Worm (Caenorhabditis elegans) whole organism, L1 larva: ENCODE data around the gene C33D9.6.

ENCODE experiments used
- C16A3.4 ChIP-seq: fragments of 150-350 bp; optimal IDR thresholded peaks from 2 replicates; lab custom pipeline; 2014; ENCODE audit warnings: missing biosample characterization, missing genetic modification characterization
- C34B4.2 ChIP-seq: sonication (generic microtip); optimal IDR thresholded peaks from 2 replicates; lab custom pipeline; 2017; ENCODE audit warnings: mild to moderate bottlenecking, missing genetic modification characterization, missing compliant biosample characterization
- F16B12.6 ChIP-seq: fragments of 150-350 bp; optimal IDR thresholded peaks from 2 replicates; lab custom pipeline; 2014; ENCODE audit warnings: missing biosample characterization, missing genetic modification characterization
- alr-1 ChIP-seq: fragments of 200-800 bp; sonication (Bioruptor generic); optimal IDR thresholded peaks from 2 replicates; lab custom pipeline; 2018; ENCODE audit warnings: borderline replicate concordance, mild to moderate bottlenecking, missing genetic modification characterization, missing compliant biosample characterization
- aly-2 ChIP-seq: fragments of 150-350 bp; optimal IDR thresholded peaks from 2 replicates; lab custom pipeline; 2014; ENCODE audit warnings: missing biosample characterization, missing genetic modification characterization
- ama-1 ChIP-seq: fragments of 150-350 bp; optimal IDR thresholded peaks from 2 replicates; lab custom pipeline; 2014
- blmp-1 ChIP-seq: fragments of 150-350 bp; optimal IDR thresholded peaks from 2 replicates; lab custom pipeline; 2014; ENCODE audit warnings: missing biosample characterization, missing genetic modification characterization
- ceh-82 ChIP-seq, 3 experiments: fragments of 150-350 bp in 1 of 3; sonication (generic microtip) in 2 of 3; optimal IDR thresholded peaks; 2 replicates each; lab custom pipeline; 2014 to 2017; ENCODE audit warnings: missing biosample characterization in 3 of 3, missing genetic modification characterization in 3 of 3
- ceh-88 ChIP-seq: fragments of 200-800 bp; sonication (Bioruptor generic); IDR thresholded peaks from 2 replicates; pipeline ENCODE4 v1.3.6; 2022; ENCODE audit warnings: missing genetic modification characterization, missing compliant biosample characterization
- dsc-1 ChIP-seq: sonication (generic microtip); optimal IDR thresholded peaks from 2 replicates; lab custom pipeline; 2016; ENCODE audit warnings: mild to moderate bottlenecking, missing genetic modification characterization, missing compliant biosample characterization
- efl-1 ChIP-seq, 4 experiments: fragments of 150-350 bp; optimal IDR thresholded peaks in 3 of 4; peaks in 1 of 4; 1 replicate in 1 of 4; 2 replicates in 3 of 4; lab custom pipeline; 2014; ENCODE audit warnings: missing biosample characterization in 2 of 4, missing genetic modification characterization in 2 of 4, missing genetic modification reagents in 2 of 4
- elt-3 ChIP-seq, 6 experiments: fragments of 150-350 bp in 1 of 6; sonication (generic microtip); optimal IDR thresholded peaks; 2 replicates each; lab custom pipeline; 2017 to 2018; ENCODE audit warnings: missing biosample characterization in 6 of 6, missing genetic modification characterization in 6 of 6, inconsistent platforms in 1 of 6
- ets-5 ChIP-seq: fragments of 200-800 bp; sonication (Bioruptor generic); IDR thresholded peaks from 2 replicates; pipeline ENCODE4 v1.3.6; 2022; ENCODE audit warnings: missing genetic modification characterization, missing compliant biosample characterization
- fkh-10 ChIP-seq: sonication (generic microtip); optimal IDR thresholded peaks from 2 replicates; lab custom pipeline; 2017; ENCODE audit warnings: missing biosample characterization, missing genetic modification reagents, missing genetic modification characterization
- fos-1 ChIP-seq: fragments of 150-350 bp; optimal IDR thresholded peaks from 2 replicates; lab custom pipeline; 2014; ENCODE audit warnings: missing biosample characterization, missing genetic modification characterization
- grh-1 ChIP-seq: fragments of 200-800 bp; sonication (Bioruptor generic); IDR thresholded peaks from 2 replicates; pipeline ENCODE4 v1.3.6; 2022; ENCODE audit warnings: missing genetic modification reagents, missing genetic modification characterization, missing compliant biosample characterization
- irx-1 ChIP-seq: sonication (generic microtip); optimal IDR thresholded peaks from 2 replicates; lab custom pipeline; 2016; ENCODE audit warnings: missing genetic modification characterization, missing compliant biosample characterization
- jun-1 ChIP-seq: fragments of 150-350 bp; optimal IDR thresholded peaks from 2 replicates; lab custom pipeline; 2014; ENCODE audit warnings: missing biosample characterization, missing genetic modification reagents, missing genetic modification characterization
- lin-14 ChIP-seq: fragments of 200-800 bp; sonication (Bioruptor generic); optimal IDR thresholded peaks from 2 replicates; lab custom pipeline; 2018; ENCODE audit warnings: mild to moderate bottlenecking, missing genetic modification characterization, moderate library complexity, missing compliant biosample characterization
- lin-15B ChIP-seq: fragments of 150-350 bp; sonication (generic microtip); optimal IDR thresholded peaks from 3 replicates; lab custom pipeline; 2014; ENCODE audit warnings: missing biosample characterization, missing genetic modification characterization
- lin-35 ChIP-seq, 2 experiments: fragments of 150-350 bp; optimal IDR thresholded peaks; 2 replicates each; lab custom pipeline; 2014; ENCODE audit warnings: missing biosample characterization in 2 of 2, missing genetic modification characterization in 2 of 2, missing genetic modification reagents in 2 of 2
- lin-39 ChIP-seq: fragments of 150-350 bp; optimal IDR thresholded peaks from 2 replicates; lab custom pipeline; 2014; ENCODE audit warnings: missing biosample characterization, missing genetic modification reagents, missing genetic modification characterization
- lsy-2 ChIP-seq, 2 experiments: fragments of 150-350 bp; optimal IDR thresholded peaks; 2 replicates each; lab custom pipeline; 2014; ENCODE audit warnings: missing biosample characterization in 2 of 2, missing genetic modification characterization in 2 of 2
- mab-9 ChIP-seq: fragments of 200-800 bp; sonication (Bioruptor generic); IDR thresholded peaks from 2 replicates; pipeline ENCODE4 v1.3.6; 2022; ENCODE audit warnings: missing genetic modification reagents, missing genetic modification characterization, missing compliant biosample characterization
- mef-2 ChIP-seq: fragments of 150-350 bp; optimal IDR thresholded peaks from 2 replicates; lab custom pipeline; 2014; ENCODE audit warnings: missing biosample characterization, missing genetic modification characterization
- nhr-11 ChIP-seq: fragments of 150-350 bp; optimal IDR thresholded peaks from 2 replicates; lab custom pipeline; 2014; ENCODE audit warnings: missing biosample characterization, missing genetic modification characterization
- nhr-20 ChIP-seq: sonication (generic microtip); optimal IDR thresholded peaks from 2 replicates; lab custom pipeline; 2016; ENCODE audit warnings: mild to moderate bottlenecking, missing genetic modification characterization, missing compliant biosample characterization
- nhr-28 ChIP-seq: fragments of 150-350 bp; optimal IDR thresholded peaks from 2 replicates; lab custom pipeline; 2014; ENCODE audit warnings: missing biosample characterization, missing genetic modification characterization
- nhr-47 ChIP-seq: sonication (generic microtip); optimal IDR thresholded peaks from 2 replicates; lab custom pipeline; 2016; ENCODE audit warnings: mild to moderate bottlenecking, missing genetic modification characterization, moderate library complexity, missing compliant biosample characterization
- nhr-71 ChIP-seq: sonication (generic microtip); optimal IDR thresholded peaks from 2 replicates; lab custom pipeline; 2016; ENCODE audit warnings: mild to moderate bottlenecking, missing genetic modification characterization, moderate library complexity, missing compliant biosample characterization
- nhr-76 ChIP-seq: sonication (generic microtip); optimal IDR thresholded peaks from 2 replicates; lab custom pipeline; 2017; ENCODE audit warnings: missing biosample characterization, missing genetic modification characterization
- nhr-77 ChIP-seq: fragments of 150-350 bp; optimal IDR thresholded peaks from 2 replicates; lab custom pipeline; 2014; ENCODE audit warnings: missing biosample characterization, missing genetic modification characterization
- nhr-84 ChIP-seq: sonication (generic microtip); optimal IDR thresholded peaks from 2 replicates; lab custom pipeline; 2017; ENCODE audit warnings: missing biosample characterization, missing genetic modification characterization
- nhr-85 ChIP-seq: sonication (generic microtip); peaks from one replicate; lab custom pipeline; 2016; ENCODE audit warnings: missing genetic modification characterization, inconsistent platforms, missing compliant biosample characterization
- nhr-90 ChIP-seq: sonication (generic microtip); optimal IDR thresholded peaks from 2 replicates; lab custom pipeline; 2016; ENCODE audit warnings: mild to moderate bottlenecking, missing genetic modification characterization, missing compliant biosample characterization; ENCODE audit not compliant: poor library complexity
- pqm-1 ChIP-seq: sonication (generic microtip); optimal IDR thresholded peaks from 3 replicates; lab custom pipeline; 2017; ENCODE audit warnings: missing biosample characterization, missing genetic modification characterization
- rnt-1 ChIP-seq: sonication (generic microtip); optimal IDR thresholded peaks from 2 replicates; lab custom pipeline; 2016; ENCODE audit warnings: mild to moderate bottlenecking, missing genetic modification characterization, moderate library complexity, missing compliant biosample characterization
- skn-1 ChIP-seq: fragments of 150-350 bp; optimal IDR thresholded peaks from 2 replicates; lab custom pipeline; 2014; ENCODE audit warnings: missing biosample characterization, missing genetic modification characterization
- sptf-1 ChIP-seq: fragments of 150-350 bp; optimal IDR thresholded peaks from 2 replicates; lab custom pipeline; 2014; ENCODE audit warnings: missing biosample characterization, missing genetic modification characterization
- swsn-7 ChIP-seq: sonication (generic microtip); optimal IDR thresholded peaks from 2 replicates; lab custom pipeline; 2016; ENCODE audit warnings: missing genetic modification characterization, missing compliant biosample characterization
- tbx-2 ChIP-seq: sonication (generic microtip); optimal IDR thresholded peaks from 2 replicates; lab custom pipeline; 2016; ENCODE audit warnings: missing genetic modification characterization, missing compliant biosample characterization
- unc-130 ChIP-seq: fragments of 150-350 bp; optimal IDR thresholded peaks from 2 replicates; lab custom pipeline; 2017; ENCODE audit warnings: missing biosample characterization, missing genetic modification characterization, inconsistent platforms
- unc-62 ChIP-seq: fragments of 150-350 bp; optimal IDR thresholded peaks from 2 replicates; lab custom pipeline; 2014; ENCODE audit warnings: missing biosample characterization, missing genetic modification reagents, missing genetic modification characterization
- unc-86 ChIP-seq: sonication (generic microtip); optimal IDR thresholded peaks from 2 replicates; lab custom pipeline; 2016; ENCODE audit warnings: missing genetic modification characterization, missing compliant biosample characterization
- vab-15 ChIP-seq: sonication (generic microtip); optimal IDR thresholded peaks from 2 replicates; lab custom pipeline; 2017; ENCODE audit warnings: missing genotype, mild to moderate bottlenecking, missing genetic modification characterization, missing compliant biosample characterization
- zag-1 ChIP-seq: fragments of 150-350 bp; optimal IDR thresholded peaks from 2 replicates; lab custom pipeline; 2014; ENCODE audit warnings: missing biosample characterization, missing genetic modification characterization
- ztf-11 ChIP-seq, 2 experiments: sonication (generic microtip); optimal IDR thresholded peaks; 2 replicates each; lab custom pipeline; 2016 to 2017; ENCODE audit warnings: missing genetic modification characterization in 2 of 2, missing biosample characterization in 1 of 2, missing compliant biosample characterization in 1 of 2

The C33D9.6 gene

DNA sequence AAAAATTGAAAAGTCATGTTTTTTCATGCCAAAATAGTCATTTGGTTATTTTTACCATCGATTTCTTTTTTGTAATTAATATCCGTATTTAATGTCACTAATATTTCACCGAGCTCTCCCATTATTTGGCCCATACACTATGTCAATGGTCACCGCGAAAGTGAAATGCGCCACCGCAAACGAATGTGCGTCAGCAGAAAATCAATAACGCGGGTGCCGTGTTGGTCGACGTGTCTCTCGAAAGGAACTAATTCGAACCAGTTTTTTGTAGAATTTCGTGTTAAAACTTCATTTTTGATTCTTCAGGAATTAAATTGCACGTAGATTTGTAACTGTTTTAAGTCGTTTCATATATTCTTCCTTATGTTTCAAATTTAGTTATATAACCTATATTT lies 48.7 kb upstream of the C33D9.6 start (continued):
- TF ChIP-seq dsc-1 (tag; lab: Kevin White, UChicago) (peak; percentile 13), nhr-47 (tag; lab: Kevin White, UChicago) (peak; percentile 9), lin-35 (GFP tag; optimal IDR thresholded peaks at IDR 0.05; lab: Kevin White, UChicago) (peak; percentile 32 to 69), nhr-90 (tag; lab: Kevin White, UChicago) (no peak), aly-2 (tag; lab: Kevin White, UChicago) (no peak), blmp-1 (tag; lab: Kevin White, UChicago) (peak; percentile 93), unc-130 (no peak), ceh-88 (GFP tag; lab: Robert Waterston, UW) (no peak), nhr-76 (tag; lab: Kevin White, UChicago) (no peak), nhr-85 (tag; lab: Kevin White, UChicago) (peak; percentile 5), mab-9 (no peak), fkh-10 (GFP tag; lab: Kevin White, UChicago) (no peak), nhr-71 (tag; lab: Kevin White, UChicago) (peak; percentile 50), unc-86 (tag; lab: Kevin White, UChicago) (no peak), swsn-7 (peak; percentile 16), grh-1 (GFP tag; lab: Robert Waterston, UW) (no peak), tbx-2 (tag; lab: Kevin White, UChicago) (peak; percentile 53), ztf-11 (tag; optimal IDR thresholded peaks at IDR 0.05; lab: Kevin White, UChicago) (no peak), lin-15B (tag; lab: Kevin White, UChicago) (no peak), irx-1 (no peak), C34B4.2 (tag; lab: Kevin White, UChicago) (no peak), ets-5 (GFP tag; lab: Robert Waterston, UW) (no peak), C16A3.4 (peak; percentile 19), rnt-1 (tag; lab: Kevin White, UChicago) (peak; percentile 50), nhr-11 (no peak), sptf-1 (tag; lab: Kevin White, UChicago) (no peak), lin-39 (tag; lab: Kevin White, UChicago) (no peak), lin-14 (GFP tag; lab: Kevin White, UChicago) (peak; percentile 54), nhr-20 (tag; lab: Kevin White, UChicago) (peak; percentile 44), nhr-77 (tag; lab: Kevin White, UChicago) (no peak), ceh-82 (tag; optimal IDR thresholded peaks at IDR 0.05; lab: Kevin White, UChicago) (peak in 1 of 3 experiments; percentile 11), vab-15 (tag; lab: Kevin White, UChicago) (no peak), nhr-28 (tag; lab: Kevin White, UChicago) (no peak)

DNA sequence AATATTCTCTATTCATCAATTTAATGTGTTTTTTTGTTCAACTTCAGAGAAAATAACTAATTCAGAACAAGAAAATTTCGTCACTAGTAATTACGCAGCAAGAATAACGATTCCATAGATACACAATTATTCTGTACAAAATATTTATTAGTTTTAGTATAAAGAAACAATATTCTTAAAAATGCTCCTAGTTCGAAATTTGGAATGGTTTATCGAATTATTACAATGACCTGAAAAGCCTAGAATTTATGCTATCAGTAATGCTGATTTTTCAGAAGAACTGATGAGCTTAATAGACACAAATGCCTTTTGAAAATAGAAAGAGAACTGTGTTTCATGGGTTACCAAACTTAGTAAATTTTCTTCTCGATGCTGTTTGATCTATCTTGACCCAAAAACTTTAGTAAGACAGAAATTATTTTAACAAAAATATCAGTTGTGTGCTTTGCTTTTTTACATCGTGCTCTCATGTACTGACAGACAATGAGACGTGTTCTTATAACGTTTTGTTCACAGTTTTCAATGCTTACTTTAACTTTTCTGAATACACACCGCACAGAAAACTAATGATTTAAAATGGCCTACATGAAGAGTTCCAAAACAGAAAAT lies 48.2 kb upstream of the C33D9.6 start:
- TF ChIP-seq swsn-7 (no peak), ama-1 (no peak), elt-3 (tag; optimal IDR thresholded peaks at IDR 0.05; lab: Kevin White, UChicago) (peak in 2 of 6 experiments; percentile 27 to 28), jun-1 (tag; lab: Kevin White, UChicago) (peak; percentile 19), fos-1 (no peak), aly-2 (tag; lab: Kevin White, UChicago) (peak; percentile 87), ceh-88 (GFP tag; lab: Robert Waterston, UW) (no peak; the same call in 1 of the 2 replicates), sptf-1 (tag; lab: Kevin White, UChicago) (no peak), nhr-85 (tag; lab: Kevin White, UChicago) (peak; percentile 74), skn-1 (no peak)
- TF ChIP-seq, all 84 proteins: peak for 4

DNA sequence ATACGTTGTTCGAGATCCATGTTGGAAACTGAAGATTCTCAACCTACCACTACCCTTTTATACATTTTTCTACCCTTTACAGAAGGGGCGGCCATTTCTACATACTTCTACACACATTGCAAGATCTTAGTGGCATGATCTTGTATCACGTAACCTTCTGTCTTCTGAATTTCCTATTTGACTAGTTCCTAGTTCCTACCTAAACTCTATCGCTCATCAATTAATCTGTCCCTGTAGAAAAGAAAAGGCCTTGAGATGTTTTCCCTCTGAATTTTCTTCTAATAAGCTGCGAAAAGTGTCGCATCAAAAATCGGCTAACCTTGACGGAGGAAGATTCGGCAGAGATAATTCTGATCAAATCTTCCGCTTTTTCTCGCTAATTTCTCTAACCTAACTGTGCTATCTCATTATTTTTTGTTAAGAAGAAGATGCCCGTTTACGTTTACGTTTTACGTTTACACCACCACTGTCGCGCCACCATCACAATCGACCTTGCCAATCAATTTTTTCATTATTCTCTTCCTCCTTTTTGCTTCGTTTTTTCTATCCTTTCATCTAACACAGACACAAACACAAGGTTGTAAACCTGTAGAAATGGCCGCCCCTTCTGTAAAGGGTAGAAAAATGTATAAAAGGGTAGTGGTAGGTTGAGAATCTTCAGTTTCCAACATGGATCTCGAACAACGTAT lies 46.3 kb upstream of the C33D9.6 start, which contains the start of the genes col-117 and col-3:
Gene col-117 (minus strand): TSS at position 51 of the 689 bp plus-strand sequence.
Gene col-3 (plus strand): TSS at position 639 of the 689 bp plus-strand sequence.
- no peak for TF ChIP-seq mef-2 (tag; lab: Kevin White, UChicago)
- TF ChIP-seq rnt-1 (tag; lab: Kevin White, UChicago), result no peak
- peak; percentile 25 for TF ChIP-seq nhr-47 (tag; lab: Kevin White, UChicago)
- no peak for TF ChIP-seq unc-62 (GFP tag; lab: Kevin White, UChicago)
- TF ChIP-seq ets-5 (GFP tag; lab: Robert Waterston, UW), result no peak
- peak in 4 of 6 experiments; percentile 32 to 84 (median 62) for TF ChIP-seq elt-3 (tag; optimal IDR thresholded peaks at IDR 0.05; lab: Kevin White, UChicago)
- no peak for TF ChIP-seq F16B12.6 (tag; lab: Kevin White, UChicago)
- TF ChIP-seq nhr-71 (tag; lab: Kevin White, UChicago), result peak; percentile 60
- no peak for TF ChIP-seq skn-1
- no peak for TF ChIP-seq nhr-76 (tag; lab: Kevin White, UChicago)
- TF ChIP-seq efl-1 (optimal IDR thresholded peaks at IDR 0.05; lab: Kevin White, UChicago), result no peak
- no peak for TF ChIP-seq efl-1 (GFP tag; optimal IDR thresholded peaks at IDR 0.05 in 1 of 2; lab: Kevin White, UChicago)
- 0 out of 2 replicates have a peak, but pooled peaks have one; percentile 23 for TF ChIP-seq grh-1 (GFP tag; lab: Robert Waterston, UW)
- TF ChIP-seq nhr-84 (tag; lab: Kevin White, UChicago), result no peak
- peak; percentile 79 for TF ChIP-seq nhr-20 (tag; lab: Kevin White, UChicago)
- TF ChIP-seq dsc-1 (tag; lab: Kevin White, UChicago), result no peak
- peak; percentile 8 to 34 for TF ChIP-seq lsy-2 (tag; optimal IDR thresholded peaks at IDR 0.05; lab: Kevin White, UChicago)
- no peak for TF ChIP-seq pqm-1 (tag; lab: Kevin White, UChicago)
- TF ChIP-seq alr-1 (tag; lab: Kevin White, UChicago), result no peak
- TF ChIP-seq zag-1, result no peak
